Fruit fly (Drosophila melanogaster) whole organism, embryonic: ENCODE measurements around the gene Lcp65Ab1.

Experiments used
- ATbp ChIP-seq: fragments of 200-800 bp; sonication (Bioruptor generic); optimal IDR thresholded peaks from 2 replicates; lab custom pipeline; 2017; ENCODE audit warnings: missing biosample characterization, mild to moderate bottlenecking, missing genetic modification characterization, missing genetic modification reagents
- Atf-2 ChIP-seq: fragments of 200-800 bp; sonication (Bioruptor generic); optimal IDR thresholded peaks from 2 replicates; lab custom pipeline; 2016; ENCODE audit warnings: missing biosample characterization, missing genetic modification characterization
- B-H1 ChIP-seq: fragments of 200-800 bp; sonication (Bioruptor generic); IDR thresholded peaks from 3 replicates; pipeline ENCODE4 v1.3.6; 2022; ENCODE audit warnings: missing biosample characterization, missing genetic modification characterization
- CG11723 ChIP-seq: fragments of 200-800 bp; sonication (Bioruptor generic); optimal IDR thresholded peaks from 2 replicates; lab custom pipeline; 2017; ENCODE audit warnings: missing biosample characterization, mild to moderate bottlenecking, missing genetic modification characterization
- CG12104 ChIP-seq: fragments of 200-800 bp; sonication (Bioruptor generic); optimal IDR thresholded peaks from 3 replicates; lab custom pipeline; 2016; ENCODE audit warnings: missing biosample characterization, missing genetic modification characterization
- CG13287 ChIP-seq: fragments of 200-800 bp; sonication (Bioruptor generic); IDR thresholded peaks from 2 replicates; pipeline ENCODE4 v1.3.6; 2022; ENCODE audit warnings: missing biosample characterization, missing genetic modification characterization; ENCODE audit not compliant: partially characterized antibody
- CG15269 ChIP-seq: fragments of 200-800 bp; sonication (Bioruptor generic); optimal IDR thresholded peaks from 2 replicates; lab custom pipeline; 2018; ENCODE audit warnings: missing biosample characterization, mild to moderate bottlenecking, missing genetic modification characterization, moderate library complexity
- CG1647 ChIP-seq: fragments of 200-800 bp; sonication (Bioruptor generic); optimal IDR thresholded peaks from 3 replicates; lab custom pipeline; 2016; ENCODE audit warnings: missing biosample characterization, missing genetic modification characterization
- CG18619 ChIP-seq: fragments of 200-800 bp; sonication (Bioruptor generic); optimal IDR thresholded peaks from 3 replicates; lab custom pipeline; 2017; ENCODE audit warnings: missing biosample characterization, mild to moderate bottlenecking, missing genetic modification characterization
- CG43689 ChIP-seq: fragments of 200-800 bp; sonication (Bioruptor generic); IDR thresholded peaks from 2 replicates; pipeline ENCODE4 v1.3.6; 2022; ENCODE audit warnings: missing biosample characterization, missing genetic modification characterization
- CG4617 ChIP-seq: fragments of 200-800 bp; sonication (Bioruptor generic); optimal IDR thresholded peaks from 3 replicates; lab custom pipeline; 2016; ENCODE audit warnings: missing biosample characterization, missing genetic modification characterization, borderline replicate concordance
- CG4854 ChIP-seq: fragments of 200-800 bp; sonication (Bioruptor generic); optimal IDR thresholded peaks from 2 replicates; lab custom pipeline; 2016; ENCODE audit warnings: missing biosample characterization, missing genetic modification characterization, inconsistent platforms
- CG5245 ChIP-seq: fragments of 200-800 bp; sonication (Bioruptor generic); optimal IDR thresholded peaks from 3 replicates; lab custom pipeline; 2016; ENCODE audit warnings: missing biosample characterization, missing genetic modification characterization
- CG7271 ChIP-seq: fragments of 200-800 bp; sonication (Bioruptor generic); optimal IDR thresholded peaks from 2 replicates; lab custom pipeline; 2018; ENCODE audit warnings: missing biosample characterization, mild to moderate bottlenecking, missing genetic modification characterization, moderate library complexity
- CG7372 ChIP-seq: fragments of 200-800 bp; sonication (Bioruptor generic); IDR thresholded peaks from 2 replicates; pipeline ENCODE4 v1.3.6; 2022; ENCODE audit warnings: missing biosample characterization, missing genetic modification characterization
- CG7987 ChIP-seq: fragments of 200-800 bp; sonication (Bioruptor generic); optimal IDR thresholded peaks from 2 replicates; lab custom pipeline; 2018; ENCODE audit warnings: missing biosample characterization, mild to moderate bottlenecking, missing genetic modification characterization, moderate library complexity
- CG8359 ChIP-seq: fragments of 200-800 bp; sonication (Bioruptor generic); optimal IDR thresholded peaks from 2 replicates; lab custom pipeline; 2017; ENCODE audit warnings: missing biosample characterization, mild to moderate bottlenecking, missing genetic modification characterization, borderline replicate concordance
- CG8944 ChIP-seq: fragments of 200-800 bp; sonication (Bioruptor generic); optimal IDR thresholded peaks from 3 replicates; lab custom pipeline; 2016; ENCODE audit warnings: missing biosample characterization, missing genetic modification characterization
- D19B ChIP-seq: fragments of 200-800 bp; sonication (Bioruptor generic); optimal IDR thresholded peaks from 2 replicates; lab custom pipeline; 2017; ENCODE audit warnings: missing biosample characterization, mild to moderate bottlenecking, missing genetic modification characterization
- Deaf1 ChIP-seq: fragments of 200-800 bp; optimal IDR thresholded peaks from 3 replicates; lab custom pipeline; 2019; ENCODE audit warnings: missing biosample characterization, mild to moderate bottlenecking, missing genetic modification characterization, moderate library complexity
- Dll ChIP-seq: fragments of 200-800 bp; sonication (Bioruptor generic); IDR thresholded peaks from 4 replicates; pipeline ENCODE4 v1.3.6; 2022; ENCODE audit warnings: missing biosample characterization, missing genetic modification characterization; ENCODE audit not compliant: partially characterized antibody
- Dref ChIP-seq: fragments of 200-800 bp; sonication (Bioruptor generic); IDR thresholded peaks from 2 replicates; pipeline ENCODE4 v1.3.6; 2022; ENCODE audit warnings: missing biosample characterization, missing genetic modification characterization
- Ets65A ChIP-seq: fragments of 200-800 bp; sonication (Bioruptor generic); peaks from one replicate; lab custom pipeline; 2016; ENCODE audit warnings: missing biosample characterization, missing genetic modification characterization
- H15 ChIP-seq: fragments of 200-800 bp; sonication (Bioruptor generic); IDR thresholded peaks from 3 replicates; pipeline ENCODE4 v1.3.6; 2022; ENCODE audit warnings: missing biosample characterization, missing genetic modification characterization
- Hmr ChIP-seq: fragments of 200-800 bp; sonication (Bioruptor generic); optimal IDR thresholded peaks from 3 replicates; lab custom pipeline; 2017; ENCODE audit warnings: mild to moderate bottlenecking, missing biosample characterization, missing genetic modification reagents, missing genetic modification characterization
- Hr51 ChIP-seq, 2 experiments: fragments of 200-800 bp; sonication (Bioruptor generic); optimal IDR thresholded peaks; 2 replicates in 1 of 2; 3 replicates in 1 of 2; lab custom pipeline; 2016 to 2018; ENCODE audit warnings: missing biosample characterization in 2 of 2, missing genetic modification characterization in 2 of 2, mild to moderate bottlenecking in 1 of 2, moderate library complexity in 1 of 2
- Hr78 ChIP-seq, 2 experiments: fragments of 200-800 bp in 1 of 2; fragments of >200 bp in 1 of 2; sonication (Bioruptor generic) in 1 of 2; optimal IDR thresholded peaks; 2 replicates each; lab custom pipeline; 2017 to 2019; ENCODE audit warnings: missing biosample characterization in 2 of 2, missing genetic modification characterization in 2 of 2, mild to moderate bottlenecking in 1 of 2, moderate library complexity in 1 of 2
- MESR4 ChIP-seq: fragments of 200-800 bp; sonication (Bioruptor generic); optimal IDR thresholded peaks from 2 replicates; lab custom pipeline; 2018; ENCODE audit warnings: missing biosample characterization, mild to moderate bottlenecking, missing genetic modification characterization, moderate library complexity
- NC2β ChIP-seq: fragments of 200-800 bp; sonication (Bioruptor generic); optimal IDR thresholded peaks from 2 replicates; lab custom pipeline; 2016; ENCODE audit warnings: missing biosample characterization, missing genetic modification characterization
- Poxn ChIP-seq: fragments of 200-800 bp; sonication (Bioruptor generic); IDR thresholded peaks from 2 replicates; pipeline ENCODE4 v1.3.6; 2022; ENCODE audit warnings: missing biosample characterization, missing genetic modification characterization
- bab2 ChIP-seq: fragments of 200-800 bp; sonication (Bioruptor generic); optimal IDR thresholded peaks from 2 replicates; lab custom pipeline; 2016; ENCODE audit warnings: missing biosample characterization, missing genetic modification characterization
- gcm2 ChIP-seq: fragments of 200-800 bp; sonication (Bioruptor generic); optimal IDR thresholded peaks from 2 replicates; lab custom pipeline; 2016; ENCODE audit warnings: missing biosample characterization, missing genetic modification characterization
- gsb-n ChIP-seq: fragments of 200-800 bp; sonication (Bioruptor generic); optimal IDR thresholded peaks from 3 replicates; lab custom pipeline; 2018; ENCODE audit warnings: missing biosample characterization, mild to moderate bottlenecking, missing genetic modification characterization
- ham ChIP-seq: fragments of 200-800 bp; sonication (Bioruptor generic); IDR thresholded peaks from 2 replicates; pipeline ENCODE4 v1.3.6; 2022; ENCODE audit warnings: missing biosample characterization, missing genetic modification characterization
- hkb ChIP-seq, 2 experiments: fragments of 200-800 bp in 1 of 2; fragments of >200 bp in 1 of 2; sonication (Bioruptor generic) in 1 of 2; IDR thresholded peaks in 1 of 2; optimal IDR thresholded peaks in 1 of 2; 2 replicates each; pipeline versions ENCODE4 v1.3.6 to Lab custom; 2017 to 2022; ENCODE audit warnings: missing biosample characterization in 1 of 2, missing genetic modification characterization in 1 of 2
- ind ChIP-seq: fragments of 200-800 bp; sonication (Bioruptor generic); optimal IDR thresholded peaks from 3 replicates; lab custom pipeline; 2016; ENCODE audit warnings: missing biosample characterization, missing genetic modification characterization
- nmo ChIP-seq: fragments of 200-800 bp; sonication (Bioruptor generic); optimal IDR thresholded peaks from 2 replicates; lab custom pipeline; 2018; ENCODE audit warnings: missing biosample characterization, mild to moderate bottlenecking, missing genetic modification characterization, moderate library complexity
- org-1 ChIP-seq: fragments of 200-800 bp; sonication (Bioruptor generic); optimal IDR thresholded peaks from 2 replicates; lab custom pipeline; 2017; ENCODE audit warnings: missing biosample characterization, missing genetic modification characterization
- p53 ChIP-seq: fragments of 200-800 bp; sonication (Bioruptor generic); optimal IDR thresholded peaks from 2 replicates; lab custom pipeline; 2016; ENCODE audit warnings: missing biosample characterization, missing genetic modification characterization
- pnt ChIP-seq: fragments of 200-800 bp; sonication (Bioruptor generic); optimal IDR thresholded peaks from 3 replicates; lab custom pipeline; 2016; ENCODE audit warnings: missing biosample characterization, missing genetic modification characterization
- sima ChIP-seq: fragments of 200-800 bp; sonication (Bioruptor generic); optimal IDR thresholded peaks from 2 replicates; lab custom pipeline; 2016; ENCODE audit warnings: missing biosample characterization, missing genetic modification characterization
- sisA ChIP-seq: fragments of 200-800 bp; sonication (Bioruptor generic); IDR thresholded peaks from 2 replicates; pipeline ENCODE4 v1.3.6; 2022; ENCODE audit warnings: missing biosample characterization, missing genetic modification characterization
- so ChIP-seq: fragments of 200-800 bp; sonication (Bioruptor generic); IDR thresholded peaks from 3 replicates; pipeline ENCODE4 v1.3.6; 2022; ENCODE audit warnings: missing biosample characterization, missing genetic modification characterization
- sug ChIP-seq: fragments of 200-800 bp; optimal IDR thresholded peaks from 2 replicates; lab custom pipeline; 2019; ENCODE audit warnings: missing biosample characterization, mild to moderate bottlenecking, missing genetic modification characterization, moderate library complexity
- tgo ChIP-seq: fragments of 200-800 bp; sonication (Bioruptor generic); IDR thresholded peaks from 3 replicates; pipeline ENCODE4 v1.3.6; 2022; ENCODE audit warnings: missing biosample characterization, missing genetic modification characterization
- toy ChIP-seq: fragments of 200-800 bp; sonication (Bioruptor generic); IDR thresholded peaks from 2 replicates; pipeline ENCODE4 v1.3.6; 2022; ENCODE audit warnings: missing biosample characterization, missing genetic modification characterization
- unc-4 ChIP-seq: fragments of 200-800 bp; sonication (Bioruptor generic); IDR thresholded peaks from 2 replicates; pipeline ENCODE4 v1.3.6; 2022; ENCODE audit warnings: missing biosample characterization, missing genetic modification characterization; ENCODE audit not compliant: partially characterized antibody

The Lcp65Ab1 gene

dm6 chr3L:6188995-6189927, 39.9 kb downstream of the Lcp65Ab1 start, which contains the start of the genes D19A and CG7386 (continued):
- TF ChIP-seq Hr51 (GFP tag; optimal IDR thresholded peaks at IDR 0.05; lab: Kevin White, UChicago): peak; percentile 17 to 49
- TF ChIP-seq NC2β (GFP tag; lab: Kevin White, UChicago): peak; percentile 31
- peak; percentile 25 for TF ChIP-seq sug (tag; lab: Kevin White, UChicago)
- TF ChIP-seq bab2 (GFP tag; lab: Kevin White, UChicago): peak; percentile 43
- no peak for TF ChIP-seq Dll (GFP tag; lab: Robert Waterston, UW)
- TF ChIP-seq CG7271 (tag; lab: Kevin White, UChicago): no peak
- TF ChIP-seq Hr78 (GFP tag; optimal IDR thresholded peaks at IDR 0.05; lab: Kevin White, UChicago): no peak
- TF ChIP-seq CG1647 (GFP tag; lab: Kevin White, UChicago): peak; percentile 55
- peak; percentile 57 for TF ChIP-seq ind (GFP tag; lab: Kevin White, UChicago)
- TF ChIP-seq CG7987 (GFP tag; lab: Kevin White, UChicago): peak; percentile 30
- no peak for TF ChIP-seq p53
- 0 out of 2 replicates have a peak, but pooled peaks have one; percentile 33 for TF ChIP-seq toy (GFP tag; lab: Robert Waterston, UW)
- TF ChIP-seq CG11723 (GFP tag; lab: Kevin White, UChicago): peak; percentile 16
- TF ChIP-seq gcm2 (GFP tag; lab: Kevin White, UChicago): peak; percentile 49
- TF ChIP-seq CG18619: peak; percentile 12
- 0 out of 2 replicates have a peak, but pooled peaks have one; percentile 9 for TF ChIP-seq CG43689 (GFP tag; lab: Robert Waterston, UW)
- TF ChIP-seq ATbp (GFP tag; lab: Kevin White, UChicago): no peak
- TF ChIP-seq tgo: peak; percentile 45
- peak; percentile 63 for TF ChIP-seq D19B (GFP tag; lab: Kevin White, UChicago)
- no peak for TF ChIP-seq Deaf1 (tag; lab: Kevin White, UChicago)
- peak; percentile 18; the same call in 1 of the 2 replicates for TF ChIP-seq CG13287
- TF ChIP-seq CG8359 (GFP tag; lab: Kevin White, UChicago): no peak
- peak; percentile 51 for TF ChIP-seq gsb-n (tag; lab: Kevin White, UChicago)
- 0 out of 3 replicates have a peak, but pooled peaks have one; percentile 7 for TF ChIP-seq so (GFP tag; lab: Robert Waterston, UW)
- TF ChIP-seq CG8944 (GFP tag; lab: Kevin White, UChicago): peak; percentile 52
- TF ChIP-seq CG12104 (GFP tag; lab: Kevin White, UChicago): peak; percentile 7
- no peak for TF ChIP-seq hkb (optimal IDR thresholded peaks at IDR 0.05; lab: Kevin White, UChicago)
- TF ChIP-seq hkb (GFP tag; IDR thresholded peaks at IDR 0.05; lab: Robert Waterston, UW): peak; percentile 37; the same call in 1 of the 2 replicates
- TF ChIP-seq B-H1 (GFP tag; lab: Robert Waterston, UW): peak; percentile 16; the same call in 2 of the 3 replicates
- TF ChIP-seq ham (GFP tag; lab: Robert Waterston, UW): no peak
- TF ChIP-seq CG5245: no peak
- peak; percentile 77 for TF ChIP-seq H15 (GFP tag; lab: Robert Waterston, UW)
- peak; percentile 89 for TF ChIP-seq Ets65A (GFP tag; lab: Kevin White, UChicago)
- peak; percentile 32; the same call in 1 of the 2 replicates for TF ChIP-seq CG7372
- peak; percentile 39 for TF ChIP-seq pnt
- TF ChIP-seq Poxn (GFP tag; lab: Robert Waterston, UW): no peak
- 0 out of 2 replicates have a peak, but pooled peaks have one; percentile 28 for TF ChIP-seq Dref (GFP tag; lab: Robert Waterston, UW)
- TF ChIP-seq org-1 (GFP tag; lab: Kevin White, UChicago): no peak
- TF ChIP-seq Atf-2 (GFP tag; lab: Kevin White, UChicago): peak; percentile 41
- peak; percentile 7 for TF ChIP-seq CG4617 (GFP tag; lab: Kevin White, UChicago)
- TF ChIP-seq MESR4 (GFP tag; lab: Kevin White, UChicago): peak; percentile 78
- TF ChIP-seq sisA (GFP tag; lab: Robert Waterston, UW): peak; percentile 72
- TF ChIP-seq nmo (GFP tag; lab: Kevin White, UChicago): peak; percentile 21
- peak; percentile 53 for TF ChIP-seq Hmr (GFP tag; lab: Kevin White, UChicago)
- peak; percentile 65 for TF ChIP-seq CG15269 (tag; lab: Kevin White, UChicago)
- TF ChIP-seq sima: no peak
- no peak for TF ChIP-seq CG4854 (GFP tag; lab: Kevin White, UChicago)
- no peak for TF ChIP-seq unc-4
